Fruit fly (Drosophila melanogaster) Kc167 (cell line): ENCODE data around the gene CG33281.

ENCODE experiments used
- Myc ChIP-seq: fragments of >200 bp; optimal IDR thresholded peaks from 2 replicates; lab custom pipeline; 2017; ENCODE audit warnings: missing external identifiers
- Sin3A ChIP-seq: fragments of >200 bp; optimal IDR thresholded peaks from 2 replicates; lab custom pipeline; 2018; ENCODE audit warnings: missing external identifiers
- h ChIP-seq: fragments of >200 bp; optimal IDR thresholded peaks from 3 replicates; lab custom pipeline; 2018; ENCODE audit warnings: missing external identifiers
- insv ChIP-seq: fragments of >200 bp; optimal IDR thresholded peaks from 3 replicates; lab custom pipeline; 2018; ENCODE audit warnings: missing external identifiers
- psq ChIP-seq: fragments of >200 bp; optimal IDR thresholded peaks from 2 replicates; lab custom pipeline; 2017; ENCODE audit warnings: missing external identifiers
- ttk ChIP-seq: sonication (Bioruptor generic); optimal IDR thresholded peaks from 2 replicates; lab custom pipeline; 2017; ENCODE audit warnings: missing external identifiers

The CG33281 gene

DNA sequence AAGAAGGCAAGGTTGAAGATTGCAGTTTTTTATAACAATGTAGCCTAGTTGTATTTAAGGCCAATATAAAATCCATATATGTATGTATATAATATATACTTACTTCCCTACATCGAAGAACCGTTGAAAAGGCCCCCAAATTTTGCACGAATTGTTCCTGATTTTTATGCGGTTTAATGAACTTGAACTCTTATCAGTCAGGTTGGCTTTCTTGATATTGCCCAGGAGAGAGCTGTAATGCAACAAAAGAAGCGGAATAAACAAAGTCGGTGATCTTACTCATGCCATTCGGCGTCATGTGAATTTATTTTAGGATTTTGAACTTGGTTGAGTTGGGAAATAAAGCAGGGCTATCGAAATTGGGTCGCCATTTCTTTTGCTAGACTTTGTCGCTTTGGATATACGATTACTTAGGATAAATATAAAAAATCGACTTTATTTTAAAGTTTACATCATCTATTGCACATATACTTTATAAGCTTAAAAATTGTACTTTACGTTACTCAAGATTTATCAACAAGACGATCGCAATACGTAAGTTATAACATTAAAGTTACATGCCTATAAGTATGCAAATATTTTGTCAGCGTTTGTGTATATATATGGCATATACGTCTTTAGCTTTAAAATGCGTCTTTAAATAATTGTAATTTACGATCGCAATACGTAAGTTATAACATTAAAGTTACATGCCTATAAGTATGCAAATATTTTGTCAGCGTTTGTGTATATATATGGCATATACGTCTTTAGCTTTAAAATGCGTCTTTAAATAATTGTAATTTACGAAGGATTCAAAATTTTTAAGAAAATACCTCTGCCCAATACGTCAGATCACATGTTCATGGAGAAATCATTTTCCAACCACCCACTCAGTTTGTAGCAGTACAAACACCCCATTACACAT lies 33.0 kb downstream of the CG33281 start, which contains the start of gene CG8838:
Gene CG8838 (plus strand): TSS at position 857 of the 907 bp plus-strand sequence.
- TF ChIP-seq insv (lab: Kevin White, UChicago) (no peak), ttk (lab: Kevin White, UChicago) (no peak), psq (lab: Kevin White, UChicago) (no peak), h (lab: Kevin White, UChicago) (no peak)

DNA sequence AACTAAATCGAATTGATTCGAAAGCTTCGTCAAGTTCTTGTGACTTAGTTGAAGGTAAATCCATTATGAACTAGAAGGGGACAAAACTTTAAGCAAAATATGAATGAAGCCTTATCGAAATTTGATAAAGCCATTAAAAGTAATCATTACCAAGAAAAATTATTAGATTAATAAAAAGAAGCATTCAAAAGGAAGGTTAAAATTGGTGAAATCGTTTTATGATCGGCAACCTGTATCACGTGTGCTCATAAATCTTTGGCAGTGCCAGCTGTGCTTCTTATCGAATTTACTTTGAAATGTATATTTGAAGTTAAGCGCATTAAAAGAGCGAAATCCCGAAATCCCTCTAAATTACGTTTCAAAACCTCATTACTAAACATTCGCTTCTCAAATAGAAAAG lies 37.8 kb downstream of the CG33281 start:
- TF ChIP-seq ttk (lab: Kevin White, UChicago) (no peak), Sin3A (no peak), psq (lab: Kevin White, UChicago) (no peak), insv (lab: Kevin White, UChicago) (no peak), h (lab: Kevin White, UChicago) (no peak), Myc (no peak)

DNA sequence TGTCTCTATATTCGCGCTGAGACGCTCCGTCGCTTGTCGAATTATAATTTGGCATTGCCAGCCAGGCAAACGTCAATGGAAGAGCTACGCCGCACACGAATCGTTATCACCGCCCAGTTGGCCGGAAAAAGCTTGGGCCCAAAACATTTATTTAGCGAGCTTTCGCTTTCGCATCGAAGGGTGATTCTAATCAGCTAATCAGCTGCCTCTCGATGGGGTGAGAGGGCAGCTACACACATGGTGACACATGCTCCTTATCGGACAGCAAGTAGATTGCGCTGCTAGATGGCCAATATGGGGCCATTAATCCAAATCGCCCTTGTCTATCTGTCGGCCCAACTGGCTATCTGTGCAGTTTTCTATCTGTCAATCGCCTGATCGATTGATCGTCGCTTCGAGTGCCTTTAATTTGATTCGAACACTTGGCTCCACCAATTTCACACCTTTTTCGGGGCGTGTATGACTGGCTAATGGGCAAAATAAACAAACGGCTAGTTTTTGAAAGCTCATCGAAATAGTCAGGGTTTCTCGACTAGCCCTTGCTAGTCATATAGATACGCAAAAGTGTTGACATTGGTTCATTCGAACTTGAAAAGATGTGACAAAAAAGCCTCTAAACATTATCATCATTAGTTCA lies 42.1 kb downstream of the CG33281 start:
- no peak for TF ChIP-seq ttk (lab: Kevin White, UChicago)
- TF ChIP-seq Myc = no peak
- TF ChIP-seq Sin3A = no peak
- TF ChIP-seq h (lab: Kevin White, UChicago) = no peak
- no peak for TF ChIP-seq psq (lab: Kevin White, UChicago)
- no peak for TF ChIP-seq insv (lab: Kevin White, UChicago)

DNA sequence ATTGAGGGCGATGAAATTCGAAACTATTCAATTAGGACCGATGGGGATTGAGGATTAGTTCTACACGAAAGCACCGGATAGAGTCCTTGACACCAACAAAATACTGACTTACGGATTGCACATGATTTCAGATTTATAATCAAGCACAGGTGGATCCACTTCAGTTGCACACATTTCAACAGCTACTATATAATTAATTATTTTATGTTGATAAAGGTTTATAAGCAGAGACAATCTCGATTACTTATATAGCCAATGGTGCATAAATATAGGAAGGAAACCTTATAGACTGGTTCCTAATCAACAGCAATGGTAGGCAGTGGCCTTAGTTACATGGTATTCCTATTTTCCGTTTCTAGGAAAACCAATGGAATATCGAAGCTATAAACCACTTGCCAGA lies 44.4 kb downstream of the CG33281 start:
- no peak for TF ChIP-seq ttk (lab: Kevin White, UChicago)
- TF ChIP-seq Sin3A = no peak
- TF ChIP-seq psq (lab: Kevin White, UChicago) = no peak
- TF ChIP-seq h (lab: Kevin White, UChicago) = no peak
- no peak for TF ChIP-seq insv (lab: Kevin White, UChicago)
- TF ChIP-seq Myc = no peak

dm6 chr2L:3369083-3369653 lies 45.1 kb downstream of the CG33281 start:
- TF ChIP-seq ttk (lab: Kevin White, UChicago) (no peak), Myc (no peak), h (lab: Kevin White, UChicago) (no peak), insv (lab: Kevin White, UChicago) (no peak), Sin3A (no peak), psq (lab: Kevin White, UChicago) (no peak)

DNA sequence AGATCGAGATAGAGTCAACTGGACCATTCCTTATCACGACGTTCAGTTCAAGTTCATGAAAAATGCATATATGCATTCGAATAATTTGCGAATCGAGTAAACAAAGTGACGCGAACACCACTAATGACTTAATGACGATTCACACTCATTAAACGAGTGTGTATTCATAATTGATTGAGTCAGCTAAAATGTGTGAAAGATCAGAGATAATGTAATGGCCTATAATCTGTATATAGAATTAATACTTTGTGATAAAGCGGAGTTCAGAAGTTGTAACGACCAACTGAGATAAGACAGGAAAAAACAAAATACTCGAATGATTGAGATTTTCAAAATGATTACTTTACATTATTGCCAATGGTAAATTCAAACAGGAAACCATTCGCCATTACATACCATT lies 45.8 kb downstream of the CG33281 start:
- no peak for TF ChIP-seq psq (lab: Kevin White, UChicago)
- no peak for TF ChIP-seq ttk (lab: Kevin White, UChicago)
- TF ChIP-seq Myc = no peak
- no peak for TF ChIP-seq insv (lab: Kevin White, UChicago)
- TF ChIP-seq h (lab: Kevin White, UChicago) = no peak
- TF ChIP-seq Sin3A = no peak

dm6 chr2L:3370920-3371319 lies 46.9 kb downstream of the CG33281 start:
- no peak for TF ChIP-seq psq (lab: Kevin White, UChicago)
- no peak for TF ChIP-seq ttk (lab: Kevin White, UChicago)
- TF ChIP-seq h (lab: Kevin White, UChicago) = no peak
- TF ChIP-seq Myc = no peak
- TF ChIP-seq insv (lab: Kevin White, UChicago) = no peak
- TF ChIP-seq Sin3A = no peak

DNA sequence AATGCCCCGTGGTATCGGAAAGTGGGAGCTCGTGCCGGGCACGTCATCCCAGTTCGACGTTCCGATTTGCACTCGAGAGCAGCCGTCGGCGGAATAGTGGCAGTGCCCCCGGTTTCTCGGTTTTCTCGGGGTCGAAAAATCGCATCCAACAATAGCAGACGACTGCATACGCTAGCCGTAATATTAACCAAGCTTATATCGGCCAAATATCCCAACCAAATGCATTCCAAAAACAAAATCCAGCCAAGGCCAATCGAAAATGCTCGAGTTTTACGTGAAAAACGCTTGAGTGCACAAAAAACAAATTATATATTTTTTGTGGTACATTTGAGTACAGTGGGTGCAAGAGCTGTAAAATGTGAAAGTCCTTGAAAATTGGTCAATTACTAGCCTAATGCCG lies 47.3 kb downstream of the CG33281 start:
- TF ChIP-seq Myc = no peak
- TF ChIP-seq h (lab: Kevin White, UChicago) = no peak
- no peak for TF ChIP-seq psq (lab: Kevin White, UChicago)
- no peak for TF ChIP-seq ttk (lab: Kevin White, UChicago)

dm6 chr2L:3371776-3372383 lies 47.8 kb downstream of the CG33281 start:
- TF ChIP-seq psq (lab: Kevin White, UChicago) (no peak), Sin3A (no peak), insv (lab: Kevin White, UChicago) (no peak), h (lab: Kevin White, UChicago) (no peak), Myc (no peak), ttk (lab: Kevin White, UChicago) (no peak)

DNA sequence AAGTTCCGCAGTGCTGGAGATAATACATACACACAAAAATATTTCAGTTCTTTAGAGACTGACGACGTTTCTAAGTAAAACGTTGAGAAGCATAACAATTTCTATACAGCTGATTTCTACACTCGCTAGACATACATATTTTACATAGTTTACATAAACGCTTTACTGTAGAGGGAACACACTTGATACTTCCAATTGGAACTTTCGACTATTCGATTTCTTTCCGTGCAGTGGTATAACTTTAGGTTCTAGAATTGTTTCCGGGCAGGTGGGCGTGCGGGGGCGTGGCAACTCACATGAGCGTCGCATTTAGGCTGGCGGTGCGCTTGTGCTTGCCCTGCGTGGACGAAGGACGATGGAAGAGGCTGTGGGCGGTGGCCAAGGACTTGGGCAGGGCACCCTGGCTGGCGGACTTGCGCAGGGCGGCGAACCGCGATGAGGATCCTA lies 48.5 kb downstream of the CG33281 start:
- TF ChIP-seq ttk (lab: Kevin White, UChicago) (no peak), psq (lab: Kevin White, UChicago) (no peak), Sin3A (no peak), h (lab: Kevin White, UChicago) (no peak), Myc (no peak), insv (lab: Kevin White, UChicago) (no peak)

- no peak for TF ChIP-seq psq (lab: Kevin White, UChicago)
- no peak for TF ChIP-seq Myc
- TF ChIP-seq ttk (lab: Kevin White, UChicago) = no peak
- no peak for TF ChIP-seq Sin3A
- TF ChIP-seq insv (lab: Kevin White, UChicago) = no peak
- no peak for TF ChIP-seq h (lab: Kevin White, UChicago)
Measured at dm6 chr2L:3373242-3373641, 49.2 kb downstream of the CG33281 start, which contains the start of gene GramD1B. Gene GramD1B, minus strand, starts transcription at chr2L:3373372.
